Worm (Caenorhabditis elegans) whole organism, early embryonic: Measurements from ENCODE around the gene C04G2.10.

Source experiments
- B0310.2 ChIP-seq: sonication (generic microtip); optimal IDR thresholded peaks from 2 replicates; lab custom pipeline; 2016; ENCODE audit warnings: mild to moderate bottlenecking, missing genetic modification characterization, missing compliant biosample characterization
- F13C5.2 ChIP-seq: sonication (generic microtip); optimal IDR thresholded peaks from 2 replicates; lab custom pipeline; 2017; ENCODE audit warnings: mild to moderate bottlenecking, missing genetic modification characterization, inconsistent platforms, missing compliant biosample characterization
- aly-1 ChIP-seq: sonication (generic microtip); optimal IDR thresholded peaks from 2 replicates; lab custom pipeline; 2016; ENCODE audit warnings: missing genetic modification characterization, missing compliant biosample characterization
- ama-1 ChIP-seq: fragments of 150-350 bp; optimal IDR thresholded peaks from 2 replicates; lab custom pipeline; 2014
- ceh-13 ChIP-seq: fragments of 200-800 bp; sonication (Bioruptor generic); optimal IDR thresholded peaks from 2 replicates; lab custom pipeline; 2018; ENCODE audit warnings: mild to moderate bottlenecking, missing genetic modification characterization, missing compliant biosample characterization
- ceh-36 ChIP-seq: sonication (generic microtip); optimal IDR thresholded peaks from 2 replicates; lab custom pipeline; 2016; ENCODE audit warnings: missing genetic modification characterization, inconsistent platforms, missing compliant biosample characterization
- ets-7 ChIP-seq: sonication (generic microtip); optimal IDR thresholded peaks from 2 replicates; lab custom pipeline; 2016; ENCODE audit warnings: missing genotype, missing genetic modification characterization, missing compliant biosample characterization
- flt-1 ChIP-seq: fragments of 200-800 bp; sonication (Bioruptor generic); IDR thresholded peaks from 2 replicates; pipeline ENCODE4 v1.3.6; 2022; ENCODE audit warnings: missing genetic modification characterization, missing compliant biosample characterization
- hmbx-1 ChIP-seq: sonication (generic microtip); optimal IDR thresholded peaks from 2 replicates; lab custom pipeline; 2016; ENCODE audit warnings: mild to moderate bottlenecking, missing genetic modification characterization, missing compliant biosample characterization
- hmg-4 ChIP-seq: fragments of 200-800 bp; sonication (Bioruptor generic); optimal IDR thresholded peaks from 2 replicates; lab custom pipeline; 2018; ENCODE audit warnings: mild to moderate bottlenecking, missing genetic modification characterization, missing compliant biosample characterization
- hnd-1 ChIP-seq: sonication (generic microtip); optimal IDR thresholded peaks from 2 replicates; lab custom pipeline; 2016; ENCODE audit warnings: missing genetic modification characterization, missing compliant biosample characterization
- pes-1 ChIP-seq: fragments of 200-800 bp; sonication (Bioruptor generic); IDR thresholded peaks from 2 replicates; pipeline ENCODE4 v1.3.6; 2022; ENCODE audit warnings: missing genetic modification reagents, missing genetic modification characterization, missing compliant biosample characterization
- scrt-1 ChIP-seq: fragments of 200-800 bp; sonication (Bioruptor generic); IDR thresholded peaks from 2 replicates; pipeline ENCODE4 v1.3.6; 2022; ENCODE audit warnings: missing genetic modification characterization, missing compliant biosample characterization
- sea-1 ChIP-seq: fragments of 200-800 bp; sonication (Bioruptor generic); conservative IDR thresholded peaks from 2 replicates; pipeline ENCODE4 v1.3.6; 2022; ENCODE audit warnings: missing genetic modification characterization, missing compliant biosample characterization
- tbx-11 ChIP-seq: fragments of 200-800 bp; sonication (Bioruptor generic); IDR thresholded peaks from 2 replicates; pipeline ENCODE4 v1.3.6; 2022; ENCODE audit warnings: missing genetic modification characterization, missing compliant biosample characterization
- tbx-37 ChIP-seq: fragments of 200-800 bp; sonication (Bioruptor generic); conservative IDR thresholded peaks from 2 replicates; pipeline ENCODE4 v1.3.6; 2022; ENCODE audit warnings: missing genetic modification reagents, missing genetic modification characterization, missing compliant biosample characterization
- tra-4 ChIP-seq: sonication (generic microtip); optimal IDR thresholded peaks from 2 replicates; lab custom pipeline; 2017; ENCODE audit warnings: missing genetic modification characterization, missing compliant biosample characterization

The C04G2.10 gene

ce11 chrIV:10115142-10115541 lies at the start of gene C04G2.10:
Gene C04G2.10 (plus strand): TSS chrIV:10115442.
- TF ChIP-seq hmbx-1 (tag; lab: Kevin White, UChicago) (no peak), B0310.2 (tag; lab: Kevin White, UChicago) (no peak), aly-1 (tag; lab: Kevin White, UChicago) (no peak), flt-1 (GFP tag; lab: Robert Waterston, UW) (no peak), F13C5.2 (no peak), scrt-1 (no peak), tbx-37 (GFP tag; lab: Robert Waterston, UW) (no peak), ceh-36 (tag; lab: Kevin White, UChicago) (no peak)

ce11 chrIV:10066456-10066855 lies 48.8 kb upstream of the C04G2.10 start:
- no peak for TF ChIP-seq ceh-36 (tag; lab: Kevin White, UChicago)
- no peak for TF ChIP-seq pes-1 (GFP tag; lab: Robert Waterston, UW)
- TF ChIP-seq hmg-4 (GFP tag; lab: Kevin White, UChicago): no peak
- TF ChIP-seq hmbx-1 (tag; lab: Kevin White, UChicago): no peak
- TF ChIP-seq ets-7: no peak
- no peak for TF ChIP-seq tbx-37 (GFP tag; lab: Robert Waterston, UW)
- no peak for TF ChIP-seq ceh-13
- no peak for TF ChIP-seq flt-1 (GFP tag; lab: Robert Waterston, UW)
- TF ChIP-seq F13C5.2: no peak
- no peak for TF ChIP-seq B0310.2 (tag; lab: Kevin White, UChicago)
- no peak for TF ChIP-seq ama-1

ce11 chrIV:10067541-10067940 lies 47.7 kb upstream of the C04G2.10 start, which contains the start of gene cwn-2:
Gene cwn-2 (plus strand): TSS chrIV:10067816.
- TF ChIP-seq scrt-1: no peak
- no peak for TF ChIP-seq pes-1 (GFP tag; lab: Robert Waterston, UW)
- TF ChIP-seq ets-7: no peak

ce11 chrIV:10068266-10068665 lies 47.0 kb upstream of the C04G2.10 start:
- no peak for TF ChIP-seq tbx-37 (GFP tag; lab: Robert Waterston, UW)
- TF ChIP-seq ceh-13: no peak
- TF ChIP-seq ets-7: no peak
- TF ChIP-seq hmg-4 (GFP tag; lab: Kevin White, UChicago): no peak
- TF ChIP-seq hmbx-1 (tag; lab: Kevin White, UChicago): no peak
- TF ChIP-seq ama-1: no peak
- TF ChIP-seq sea-1 (GFP tag; lab: Robert Waterston, UW): no peak
- no peak for TF ChIP-seq scrt-1
- no peak for TF ChIP-seq aly-1 (tag; lab: Kevin White, UChicago)
- TF ChIP-seq tbx-11 (GFP tag; lab: Robert Waterston, UW): no peak
- no peak for TF ChIP-seq pes-1 (GFP tag; lab: Robert Waterston, UW)
- TF ChIP-seq F13C5.2: no peak
- TF ChIP-seq flt-1 (GFP tag; lab: Robert Waterston, UW): no peak
- no peak for TF ChIP-seq tra-4 (tag; lab: Kevin White, UChicago)

- TF ChIP-seq scrt-1 (no peak), tbx-11 (GFP tag; lab: Robert Waterston, UW) (no peak), sea-1 (GFP tag; lab: Robert Waterston, UW) (no peak), F13C5.2 (no peak), hmg-4 (GFP tag; lab: Kevin White, UChicago) (no peak), ets-7 (no peak), pes-1 (GFP tag; lab: Robert Waterston, UW) (no peak)
Observed at ce11 chrIV:10072527-10072926, 42.7 kb upstream of the C04G2.10 start, which contains the start of gene W01B6.3. Gene W01B6.3 (minus strand): TSS chrIV:10072627.

- TF ChIP-seq hmbx-1 (tag; lab: Kevin White, UChicago) (no peak), ceh-13 (no peak), sea-1 (GFP tag; lab: Robert Waterston, UW) (no peak), tbx-37 (GFP tag; lab: Robert Waterston, UW) (no peak), B0310.2 (tag; lab: Kevin White, UChicago) (no peak)
Observed at ce11 chrIV:10075034-10075510, 40.2 kb upstream of the C04G2.10 start, which contains the start of the genes ttbk-4 and W01B6.4. Gene ttbk-4 (minus strand): TSS chrIV:10075134. Gene W01B6.4 (plus strand): TSS chrIV:10075460.

ce11 chrIV:10075899-10076298 lies 39.3 kb upstream of the C04G2.10 start, which contains the start of gene W01B6.5:
Gene W01B6.5 (plus strand): TSS chrIV:10076199.
- TF ChIP-seq hmg-4 (GFP tag; lab: Kevin White, UChicago) (no peak), ceh-36 (tag; lab: Kevin White, UChicago) (no peak), aly-1 (tag; lab: Kevin White, UChicago) (no peak)

- no peak for TF ChIP-seq ama-1
- no peak for TF ChIP-seq flt-1 (GFP tag; lab: Robert Waterston, UW)
- TF ChIP-seq aly-1 (tag; lab: Kevin White, UChicago): no peak
- no peak for TF ChIP-seq pes-1 (GFP tag; lab: Robert Waterston, UW)
- no peak for TF ChIP-seq ceh-36 (tag; lab: Kevin White, UChicago)
- TF ChIP-seq hmg-4 (GFP tag; lab: Kevin White, UChicago): no peak
- TF ChIP-seq hmbx-1 (tag; lab: Kevin White, UChicago): no peak
- no peak for TF ChIP-seq tra-4 (tag; lab: Kevin White, UChicago)
- TF ChIP-seq F13C5.2: no peak
- no peak for TF ChIP-seq scrt-1
- no peak for TF ChIP-seq tbx-37 (GFP tag; lab: Robert Waterston, UW)
- TF ChIP-seq ets-7: no peak
- TF ChIP-seq B0310.2 (tag; lab: Kevin White, UChicago): no peak
- no peak for TF ChIP-seq sea-1 (GFP tag; lab: Robert Waterston, UW)
Observed at ce11 chrIV:10078003-10078402, 37.2 kb upstream of the C04G2.10 start.

- TF ChIP-seq ama-1 (no peak), B0310.2 (tag; lab: Kevin White, UChicago) (no peak), ets-7 (no peak), pes-1 (GFP tag; lab: Robert Waterston, UW) (no peak), hmg-4 (GFP tag; lab: Kevin White, UChicago) (no peak), flt-1 (GFP tag; lab: Robert Waterston, UW) (no peak), tbx-11 (GFP tag; lab: Robert Waterston, UW) (no peak), aly-1 (tag; lab: Kevin White, UChicago) (no peak), tra-4 (tag; lab: Kevin White, UChicago) (no peak), sea-1 (GFP tag; lab: Robert Waterston, UW) (no peak), ceh-36 (tag; lab: Kevin White, UChicago) (no peak), hnd-1 (tag; lab: Kevin White, UChicago) (no peak), hmbx-1 (tag; lab: Kevin White, UChicago) (no peak), tbx-37 (GFP tag; lab: Robert Waterston, UW) (no peak), ceh-13 (no peak), F13C5.2 (no peak), scrt-1 (no peak)
Observed at ce11 chrIV:10080816-10081215, 34.4 kb upstream of the C04G2.10 start, which contains the start of gene W01B6.6. Gene W01B6.6 (plus strand): TSS chrIV:10081116.
